Fruit fly (Drosophila melanogaster): ENCODE measurements around the gene CG13073.

The CG13073 gene

DNA sequence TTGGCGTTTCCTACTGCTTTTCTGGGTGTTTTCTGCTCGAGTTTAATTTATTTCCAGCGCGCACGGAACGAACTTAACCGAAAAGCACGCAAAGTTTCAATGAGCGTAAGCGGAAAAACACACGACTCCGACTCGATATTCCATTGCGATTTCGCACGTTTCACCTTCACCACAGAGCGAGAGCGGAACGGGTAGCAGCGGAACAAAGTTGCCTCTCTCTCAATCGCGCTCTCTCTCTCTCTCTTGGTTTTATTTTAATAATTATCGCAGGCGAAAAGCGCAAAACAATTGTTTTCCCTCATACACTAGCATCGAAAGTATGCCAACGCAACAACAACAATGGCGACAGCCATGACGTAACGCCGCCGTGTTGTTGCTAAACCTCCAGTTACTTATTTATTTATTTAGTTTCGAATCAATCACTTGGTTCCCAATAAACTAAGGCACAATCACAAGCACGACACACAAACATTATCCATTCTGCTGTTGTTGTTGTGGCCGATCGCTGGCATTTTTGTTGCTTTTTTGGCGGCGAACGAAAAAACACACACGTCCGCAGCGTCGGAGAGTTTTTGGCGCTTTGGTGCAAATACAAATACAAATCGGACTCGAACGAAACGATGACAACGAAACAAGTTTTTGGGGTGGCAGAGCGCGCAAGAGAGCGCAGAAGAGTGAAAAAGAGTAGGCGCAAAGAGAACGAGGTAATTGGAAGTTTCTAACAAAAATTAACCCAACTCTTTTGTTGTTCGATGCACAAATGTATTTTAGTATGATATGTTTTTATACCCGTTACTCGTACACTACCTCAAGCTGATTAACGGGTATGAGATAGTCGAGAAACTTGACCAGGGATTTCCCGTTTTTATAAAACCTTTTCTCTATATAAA lies 52.7 kb downstream of the CG13073 start, which contains the start of gene CG5151:
Gene CG5151 (minus strand): TSS at position 552 of the 890 bp plus-strand sequence.
- TF ChIP-seq noc (tag; optimal IDR thresholded peaks at IDR 0.05): peak; percentile 39
